Worm (Caenorhabditis elegans): ENCODE data around the gene B0035.3.

Gene B0035.3

ce11 chrIV:11316640-11317039, 1.8 kb upstream of the B0035.3 start:
- no peak for TF ChIP-seq pag-3 (tag; optimal IDR thresholded peaks at IDR 0.05; ENCODE audit: borderline replicate concordance)
- no peak for TF ChIP-seq ceh-9 (tag; optimal IDR thresholded peaks at IDR 0.05)
- no peak for TF ChIP-seq syd-9 (tag; optimal IDR thresholded peaks at IDR 0.05)
- no peak for TF ChIP-seq lin-11 (tag; optimal IDR thresholded peaks at IDR 0.05)
- TF ChIP-seq unc-3 (GFP tag; conservative IDR thresholded peaks at IDR 0.05), result no peak
- TF ChIP-seq unc-3 (tag; optimal IDR thresholded peaks at IDR 0.05), result no peak
- TF ChIP-seq ttx-3 (tag; optimal IDR thresholded peaks at IDR 0.05), result no peak
- no peak for TF ChIP-seq nfya-1 (tag; optimal IDR thresholded peaks at IDR 0.05)
- no peak for TF ChIP-seq elt-2 (tag; optimal IDR thresholded peaks at IDR 0.05)
- TF ChIP-seq unc-42 (tag; optimal IDR thresholded peaks at IDR 0.05), result no peak
- TF ChIP-seq ahr-1 (tag; optimal IDR thresholded peaks at IDR 0.05), result no peak
- no peak for TF ChIP-seq sox-2 (GFP tag; IDR thresholded peaks at IDR 0.05)
- TF ChIP-seq ceh-22 (tag; optimal IDR thresholded peaks at IDR 0.05), result no peak
- TF ChIP-seq pqm-1 (tag; optimal IDR thresholded peaks at IDR 0.05), result no peak
- no peak for TF ChIP-seq hlh-8 (tag; optimal IDR thresholded peaks at IDR 0.05)
- no peak for TF ChIP-seq ceh-48 (tag; optimal IDR thresholded peaks at IDR 0.05)

DNA sequence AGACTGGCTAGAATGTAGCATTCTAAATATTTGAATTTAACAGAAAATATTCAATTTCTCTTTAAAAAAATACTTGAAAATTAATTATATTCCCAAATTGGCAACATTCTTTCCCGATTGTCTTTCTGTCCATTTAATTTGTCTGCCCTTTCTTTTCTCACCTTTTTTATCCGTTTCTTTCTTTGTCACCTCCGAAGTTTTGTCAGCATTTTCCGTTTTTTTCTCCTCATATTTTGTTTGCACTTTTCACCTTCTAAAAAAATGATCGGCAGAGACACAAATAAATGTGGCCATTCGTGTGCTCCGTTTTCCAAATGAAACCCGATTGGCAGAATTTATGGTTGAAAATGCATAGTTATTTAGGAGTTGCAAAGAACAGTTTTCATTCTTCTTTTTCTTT, 1.3 kb upstream of the B0035.3 start:
- no peak for TF ChIP-seq unc-86 (tag; optimal IDR thresholded peaks at IDR 0.05)
- no peak for TF ChIP-seq pax-1 (tag; optimal IDR thresholded peaks at IDR 0.05)

ce11 chrIV:11315688-11316087, 890 bp upstream of the B0035.3 start:
- TF ChIP-seq lin-11 (tag; optimal IDR thresholded peaks at IDR 0.05), result no peak
- TF ChIP-seq ceh-14 (tag; optimal IDR thresholded peaks at IDR 0.05), result no peak
- no peak for TF ChIP-seq tbx-2 (tag; optimal IDR thresholded peaks at IDR 0.05)
- no peak for TF ChIP-seq sdc-2 (tag; optimal IDR thresholded peaks at IDR 0.05)
- TF ChIP-seq mec-3 (tag; optimal IDR thresholded peaks at IDR 0.05; ENCODE audit: borderline replicate concordance), result no peak
- no peak for TF ChIP-seq eyg-1 (tag; optimal IDR thresholded peaks at IDR 0.05)
- no peak for TF ChIP-seq sox-2 (GFP tag; IDR thresholded peaks at IDR 0.05)
- TF ChIP-seq unc-55 (GFP tag; optimal IDR thresholded peaks at IDR 0.05), result no peak
- TF ChIP-seq rnt-1 (tag; optimal IDR thresholded peaks at IDR 0.05), result no peak
- TF ChIP-seq odd-2 (tag; optimal IDR thresholded peaks at IDR 0.05), result no peak
- no peak for TF ChIP-seq ceh-30 (tag; optimal IDR thresholded peaks at IDR 0.05)
- TF ChIP-seq nhr-11 (tag; optimal IDR thresholded peaks at IDR 0.05), result no peak
- TF ChIP-seq ceh-2 (tag; optimal IDR thresholded peaks at IDR 0.05), result no peak
- no peak for TF ChIP-seq ets-4 (tag; optimal IDR thresholded peaks at IDR 0.05)
- TF ChIP-seq syd-9 (tag; optimal IDR thresholded peaks at IDR 0.05), result no peak
- no peak for TF ChIP-seq K09A11.1 (tag; optimal IDR thresholded peaks at IDR 0.05; ENCODE audit: insufficient read depth)
- TF ChIP-seq ceh-45 (GFP tag; IDR thresholded peaks at IDR 0.05), result no peak
- TF ChIP-seq pha-2 (tag; optimal IDR thresholded peaks at IDR 0.05), result no peak
- no peak for TF ChIP-seq nfya-1 (tag; optimal IDR thresholded peaks at IDR 0.05)
- TF ChIP-seq hlh-13 (GFP tag; optimal IDR thresholded peaks at IDR 0.05), result no peak

DNA sequence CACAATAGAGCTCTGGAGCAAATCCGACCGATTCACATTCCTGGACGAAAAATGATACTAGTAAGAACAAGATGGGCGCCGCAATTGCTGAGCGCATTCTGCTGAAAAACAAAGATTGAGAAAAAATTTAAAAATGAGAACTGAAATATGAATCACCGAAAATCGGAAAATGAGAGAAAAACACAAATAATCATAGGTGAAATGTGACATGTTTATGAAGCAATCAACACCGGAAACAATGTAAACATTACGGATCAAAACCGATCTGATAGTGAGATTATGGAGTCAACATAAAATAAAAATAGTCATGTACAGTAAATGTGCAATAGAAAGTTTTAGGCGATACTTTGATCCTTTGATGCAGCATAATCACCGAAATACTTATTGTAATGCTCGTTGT, 918 bp downstream of the B0035.3 start, which contains the start of gene dnj-2:
TSS of gene dnj-2 (minus strand) at position 101 of the 400 bp plus-strand sequence.
- TF ChIP-seq ahr-1 (tag; optimal IDR thresholded peaks at IDR 0.05) (no peak), ceh-34 (tag; optimal IDR thresholded peaks at IDR 0.05) (no peak), pha-4 (tag; optimal IDR thresholded peaks at IDR 0.05) (no peak), sox-2 (GFP tag; IDR thresholded peaks at IDR 0.05) (no peak), ceh-24 (tag; optimal IDR thresholded peaks at IDR 0.05) (no peak), pha-2 (tag; optimal IDR thresholded peaks at IDR 0.05) (no peak), dve-1 (tag; optimal IDR thresholded peaks at IDR 0.05) (no peak), tbx-7 (tag; optimal IDR thresholded peaks at IDR 0.05) (no peak), ceh-2 (tag; optimal IDR thresholded peaks at IDR 0.05) (no peak), hlh-6 (tag; optimal IDR thresholded peaks at IDR 0.05) (no peak)

Measured in whole organism, late embryonic.